Worm (Caenorhabditis elegans) whole organism, L1 larva: Measurements from ENCODE around the gene zhit-1.
A peak's percentile ranks its signal among the peaks of the same experiment; 100 is the strongest.

Source experiments
- C16A3.4 ChIP-seq: fragments of 150-350 bp; optimal IDR thresholded peaks from 2 replicates; lab custom pipeline; 2014; ENCODE audit warnings: missing biosample characterization, missing genetic modification characterization
- C34B4.2 ChIP-seq: sonication (generic microtip); optimal IDR thresholded peaks from 2 replicates; lab custom pipeline; 2017; ENCODE audit warnings: mild to moderate bottlenecking, missing genetic modification characterization, missing compliant biosample characterization
- F16B12.6 ChIP-seq: fragments of 150-350 bp; optimal IDR thresholded peaks from 2 replicates; lab custom pipeline; 2014; ENCODE audit warnings: missing biosample characterization, missing genetic modification characterization
- Y116A8C.19 ChIP-seq: sonication (generic microtip); optimal IDR thresholded peaks from 2 replicates; lab custom pipeline; 2016; ENCODE audit warnings: missing compliant biosample characterization, missing genetic modification characterization, borderline replicate concordance
- alr-1 ChIP-seq: fragments of 200-800 bp; sonication (Bioruptor generic); optimal IDR thresholded peaks from 2 replicates; lab custom pipeline; 2018; ENCODE audit warnings: borderline replicate concordance, mild to moderate bottlenecking, missing genetic modification characterization, missing compliant biosample characterization
- ceh-63 ChIP-seq: fragments of 200-800 bp; sonication (Bioruptor generic); optimal IDR thresholded peaks from 2 replicates; lab custom pipeline; 2018; ENCODE audit warnings: mild to moderate bottlenecking, missing genetic modification characterization, missing compliant biosample characterization
- ceh-8 ChIP-seq: fragments of 200-800 bp; sonication (Bioruptor generic); optimal IDR thresholded peaks from 2 replicates; lab custom pipeline; 2018; ENCODE audit warnings: mild to moderate bottlenecking, missing genetic modification characterization, moderate library complexity, missing compliant biosample characterization
- ceh-90 ChIP-seq: sonication (generic microtip); optimal IDR thresholded peaks from 2 replicates; lab custom pipeline; 2016; ENCODE audit warnings: missing genetic modification characterization, missing compliant biosample characterization
- ces-1 ChIP-seq: fragments of 150-350 bp; optimal IDR thresholded peaks from 2 replicates; lab custom pipeline; 2014; ENCODE audit warnings: missing biosample characterization, missing genetic modification reagents, missing genetic modification characterization
- dsc-1 ChIP-seq: sonication (generic microtip); optimal IDR thresholded peaks from 2 replicates; lab custom pipeline; 2016; ENCODE audit warnings: mild to moderate bottlenecking, missing genetic modification characterization, missing compliant biosample characterization
- efl-1 ChIP-seq, 4 experiments: fragments of 150-350 bp; optimal IDR thresholded peaks in 3 of 4; peaks in 1 of 4; 1 replicate in 1 of 4; 2 replicates in 3 of 4; lab custom pipeline; 2014; ENCODE audit warnings: missing biosample characterization in 2 of 4, missing genetic modification characterization in 2 of 4, missing genetic modification reagents in 2 of 4
- egl-13 ChIP-seq: sonication (generic microtip); optimal IDR thresholded peaks from 2 replicates; lab custom pipeline; 2016; ENCODE audit warnings: missing genotype, missing genetic modification reagents, missing genetic modification characterization, missing compliant biosample characterization
- ets-5 ChIP-seq: fragments of 200-800 bp; sonication (Bioruptor generic); IDR thresholded peaks from 2 replicates; pipeline ENCODE4 v1.3.6; 2022; ENCODE audit warnings: missing genetic modification characterization, missing compliant biosample characterization
- fkh-4 ChIP-seq: sonication (generic microtip); optimal IDR thresholded peaks from 2 replicates; lab custom pipeline; 2016; ENCODE audit warnings: missing compliant biosample characterization, missing genetic modification characterization, borderline replicate concordance
- fkh-8 ChIP-seq: sonication (generic microtip); optimal IDR thresholded peaks from 2 replicates; lab custom pipeline; 2016; ENCODE audit warnings: mild to moderate bottlenecking, missing genetic modification characterization, missing compliant biosample characterization
- fos-1 ChIP-seq: fragments of 150-350 bp; optimal IDR thresholded peaks from 2 replicates; lab custom pipeline; 2014; ENCODE audit warnings: missing biosample characterization, missing genetic modification characterization
- grh-1 ChIP-seq: fragments of 200-800 bp; sonication (Bioruptor generic); IDR thresholded peaks from 2 replicates; pipeline ENCODE4 v1.3.6; 2022; ENCODE audit warnings: missing genetic modification reagents, missing genetic modification characterization, missing compliant biosample characterization
- hlh-17 ChIP-seq: fragments of 200-800 bp; sonication (Bioruptor generic); optimal IDR thresholded peaks from 2 replicates; lab custom pipeline; 2018; ENCODE audit warnings: missing genetic modification characterization, mild to moderate bottlenecking, missing compliant biosample characterization, moderate library complexity, borderline replicate concordance
- hlh-4 ChIP-seq: sonication (generic microtip); optimal IDR thresholded peaks from 2 replicates; lab custom pipeline; 2016; ENCODE audit warnings: mild to moderate bottlenecking, missing genetic modification characterization, missing compliant biosample characterization
- lin-14 ChIP-seq: fragments of 200-800 bp; sonication (Bioruptor generic); optimal IDR thresholded peaks from 2 replicates; lab custom pipeline; 2018; ENCODE audit warnings: mild to moderate bottlenecking, missing genetic modification characterization, moderate library complexity, missing compliant biosample characterization
- lin-15B ChIP-seq: fragments of 150-350 bp; sonication (generic microtip); optimal IDR thresholded peaks from 3 replicates; lab custom pipeline; 2014; ENCODE audit warnings: missing biosample characterization, missing genetic modification characterization
- lin-39 ChIP-seq: fragments of 150-350 bp; optimal IDR thresholded peaks from 2 replicates; lab custom pipeline; 2014; ENCODE audit warnings: missing biosample characterization, missing genetic modification reagents, missing genetic modification characterization
- lir-3 ChIP-seq: sonication (generic microtip); optimal IDR thresholded peaks from 2 replicates; lab custom pipeline; 2016; ENCODE audit warnings: mild to moderate bottlenecking, missing genetic modification characterization, moderate library complexity, missing compliant biosample characterization; ENCODE audit not compliant: poor library complexity
- lsy-2 ChIP-seq, 2 experiments: fragments of 150-350 bp; optimal IDR thresholded peaks; 2 replicates each; lab custom pipeline; 2014; ENCODE audit warnings: missing biosample characterization in 2 of 2, missing genetic modification characterization in 2 of 2
- mef-2 ChIP-seq: fragments of 150-350 bp; optimal IDR thresholded peaks from 2 replicates; lab custom pipeline; 2014; ENCODE audit warnings: missing biosample characterization, missing genetic modification characterization
- nhr-11 ChIP-seq: fragments of 150-350 bp; optimal IDR thresholded peaks from 2 replicates; lab custom pipeline; 2014; ENCODE audit warnings: missing biosample characterization, missing genetic modification characterization
- nhr-12 ChIP-seq: sonication (generic microtip); optimal IDR thresholded peaks from 2 replicates; lab custom pipeline; 2017; ENCODE audit warnings: missing biosample characterization, missing genetic modification characterization
- nhr-237 ChIP-seq: fragments of 150-350 bp; optimal IDR thresholded peaks from 2 replicates; lab custom pipeline; 2014; ENCODE audit warnings: missing biosample characterization, missing genetic modification characterization
- nhr-71 ChIP-seq: sonication (generic microtip); optimal IDR thresholded peaks from 2 replicates; lab custom pipeline; 2016; ENCODE audit warnings: mild to moderate bottlenecking, missing genetic modification characterization, moderate library complexity, missing compliant biosample characterization
- nhr-76 ChIP-seq: sonication (generic microtip); optimal IDR thresholded peaks from 2 replicates; lab custom pipeline; 2017; ENCODE audit warnings: missing biosample characterization, missing genetic modification characterization
- nhr-85 ChIP-seq: sonication (generic microtip); peaks from one replicate; lab custom pipeline; 2016; ENCODE audit warnings: missing genetic modification characterization, inconsistent platforms, missing compliant biosample characterization
- nhr-90 ChIP-seq: sonication (generic microtip); optimal IDR thresholded peaks from 2 replicates; lab custom pipeline; 2016; ENCODE audit warnings: mild to moderate bottlenecking, missing genetic modification characterization, missing compliant biosample characterization; ENCODE audit not compliant: poor library complexity
- pax-3 ChIP-seq: fragments of 200-800 bp; sonication (Bioruptor generic); optimal IDR thresholded peaks from 2 replicates; lab custom pipeline; 2018; ENCODE audit warnings: mild to moderate bottlenecking, missing genetic modification characterization, moderate library complexity, missing compliant biosample characterization
- rnt-1 ChIP-seq: sonication (generic microtip); optimal IDR thresholded peaks from 2 replicates; lab custom pipeline; 2016; ENCODE audit warnings: mild to moderate bottlenecking, missing genetic modification characterization, moderate library complexity, missing compliant biosample characterization
- skn-1 ChIP-seq: fragments of 150-350 bp; optimal IDR thresholded peaks from 2 replicates; lab custom pipeline; 2014; ENCODE audit warnings: missing biosample characterization, missing genetic modification characterization
- sox-4 ChIP-seq: sonication (generic microtip); optimal IDR thresholded peaks from 2 replicates; lab custom pipeline; 2016; ENCODE audit warnings: missing genetic modification characterization, missing compliant biosample characterization
- swsn-7 ChIP-seq: sonication (generic microtip); optimal IDR thresholded peaks from 2 replicates; lab custom pipeline; 2016; ENCODE audit warnings: missing genetic modification characterization, missing compliant biosample characterization
- tlp-1 ChIP-seq: fragments of 150-350 bp; optimal IDR thresholded peaks from 2 replicates; lab custom pipeline; 2014; ENCODE audit warnings: missing biosample characterization, missing genetic modification characterization
- unc-62 ChIP-seq: fragments of 150-350 bp; optimal IDR thresholded peaks from 2 replicates; lab custom pipeline; 2014; ENCODE audit warnings: missing biosample characterization, missing genetic modification reagents, missing genetic modification characterization
- xbp-1 ChIP-seq: sonication (generic microtip); optimal IDR thresholded peaks from 2 replicates; lab custom pipeline; 2016; ENCODE audit warnings: missing genetic modification characterization, missing compliant biosample characterization
- ztf-4 ChIP-seq: fragments of 150-350 bp; optimal IDR thresholded peaks from 2 replicates; lab custom pipeline; 2014; ENCODE audit warnings: missing biosample characterization, missing genetic modification characterization

zhit-1 gene

ce11 chrV:5610186-5610585 is 13.8 kb upstream of the zhit-1 start:
- TF ChIP-seq nhr-71 = no peak

DNA sequence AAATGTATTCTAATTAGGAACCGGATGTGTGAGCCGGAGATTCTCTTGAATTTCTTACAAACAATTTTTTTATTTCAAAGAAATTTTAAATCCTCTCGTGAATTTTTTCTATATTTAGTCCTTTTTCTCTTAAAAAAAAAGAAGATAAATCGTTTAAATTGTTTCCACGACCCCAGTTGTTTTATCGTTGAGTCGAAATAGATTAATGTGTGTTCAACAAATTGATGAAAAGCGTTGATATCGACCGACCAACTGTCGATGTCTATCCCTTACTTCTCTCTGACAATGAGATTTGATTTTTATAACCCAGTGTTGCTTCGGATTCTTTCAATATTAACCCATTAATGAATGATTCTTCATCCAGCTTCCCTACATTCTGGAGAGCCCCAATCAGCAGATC is 9.9 kb upstream of the zhit-1 start, which contains the start of gene CD4.1:
CD4.1 (plus strand) TSS at position 301 of the 400 bp plus-strand sequence.
- TF ChIP-seq hlh-17 = no peak
- peak; percentile 38 for TF ChIP-seq rnt-1 (tag; lab: Kevin White, UChicago)

DNA sequence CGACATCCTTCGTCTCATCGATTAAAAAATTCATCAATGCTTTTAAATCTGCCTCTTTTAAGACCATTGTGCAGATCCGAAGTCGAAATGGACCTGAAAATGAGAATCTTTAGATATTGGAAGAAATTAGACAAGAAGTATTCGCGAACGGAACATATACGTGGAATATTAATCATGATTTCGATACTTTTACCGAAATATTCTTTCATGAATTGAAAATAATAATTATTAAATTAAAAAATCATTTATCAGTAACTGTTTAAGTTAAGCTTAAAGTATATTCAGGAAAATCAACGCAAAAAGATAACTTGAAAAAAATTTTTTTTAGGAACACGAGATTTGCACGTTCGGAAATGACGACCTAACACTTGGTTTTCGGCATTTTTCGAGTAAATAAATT is 4.9 kb upstream of the zhit-1 start, which contains the start of gene CD4.8:
CD4.8 (minus strand) TSS at position 101 of the 400 bp plus-strand sequence.
- TF ChIP-seq sox-4 (tag; lab: Kevin White, UChicago) (no peak), Y116A8C.19 (tag; lab: Kevin White, UChicago) (no peak), ceh-90 (tag; lab: Kevin White, UChicago) (no peak), C16A3.4 (tag; lab: Kevin White, UChicago) (no peak), ces-1 (GFP tag; lab: Kevin White, UChicago) (no peak), nhr-237 (tag; lab: Kevin White, UChicago) (no peak)

- no peak for TF ChIP-seq F16B12.6 (tag; lab: Kevin White, UChicago)
- no peak for TF ChIP-seq ztf-4 (tag; lab: Kevin White, UChicago)
- no peak for TF ChIP-seq nhr-11 (tag; lab: Kevin White, UChicago)
- TF ChIP-seq dsc-1 (tag; lab: Kevin White, UChicago) = no peak
- no peak for TF ChIP-seq tlp-1
- TF ChIP-seq ceh-8 (GFP tag; lab: Kevin White, UChicago) = no peak
- TF ChIP-seq lin-15B = no peak
- no peak for TF ChIP-seq swsn-7 (tag; lab: Kevin White, UChicago)
- TF ChIP-seq nhr-12 (tag; lab: Kevin White, UChicago) = no peak
- TF ChIP-seq pax-3 (tag; lab: Kevin White, UChicago) = no peak
- TF ChIP-seq lsy-2 (tag; optimal IDR thresholded peaks at IDR 0.05; lab: Kevin White, UChicago) = no peak
- TF ChIP-seq fkh-8 (tag; lab: Kevin White, UChicago) = no peak
- no peak for TF ChIP-seq grh-1 (GFP tag; lab: Robert Waterston, UW)
- TF ChIP-seq C34B4.2 = no peak
Observed at ce11 chrV:5594315-5594714, 2.0 kb downstream of the zhit-1 start, which contains the start of gene crn-2. crn-2 (plus strand) TSS chrV:5594615.

- TF ChIP-seq skn-1 (tag; lab: Kevin White, UChicago) (no peak), nhr-85 (tag; lab: Kevin White, UChicago) (no peak), lin-39 (tag; lab: Kevin White, UChicago) (no peak), fkh-4 (tag; lab: Kevin White, UChicago) (no peak), egl-13 (no peak), lir-3 (tag; lab: Kevin White, UChicago) (no peak)
Observed at ce11 chrV:5593406-5593805, 2.9 kb downstream of the zhit-1 start, which contains the start of gene mrpl-48. mrpl-48 (plus strand) TSS chrV:5593706.

ce11 chrV:5592323-5592722 is 4.0 kb downstream of the zhit-1 start, which contains the start of gene vps-37:
vps-37 (plus strand) TSS chrV:5592700.
- TF ChIP-seq hlh-4 (tag; lab: Kevin White, UChicago) (no peak), ceh-63 (GFP tag; lab: Kevin White, UChicago) (no peak), skn-1 (tag; lab: Kevin White, UChicago) (peak; percentile 57), fos-1 (peak; percentile 73), ets-5 (no peak), lin-14 (GFP tag; lab: Kevin White, UChicago) (peak; percentile 79), mef-2 (tag; lab: Kevin White, UChicago) (peak; percentile 47), xbp-1 (peak; percentile 77), ceh-8 (GFP tag; lab: Kevin White, UChicago) (peak; percentile 20), dsc-1 (tag; lab: Kevin White, UChicago) (peak; percentile 70), pax-3 (tag; lab: Kevin White, UChicago) (no peak), alr-1 (no peak), nhr-85 (tag; lab: Kevin White, UChicago) (peak; percentile 81), fkh-4 (tag; lab: Kevin White, UChicago) (no peak), unc-62 (no peak), efl-1 (optimal IDR thresholded peaks at IDR 0.05; lab: Kevin White, UChicago) (peak; percentile 91), efl-1 (GFP tag; optimal IDR thresholded peaks at IDR 0.05 in 1 of 2; lab: Kevin White, UChicago) (peak; percentile 83 to 98), nhr-90 (peak; percentile 74), egl-13 (no peak), nhr-71 (peak; percentile 87), lir-3 (tag; lab: Kevin White, UChicago) (peak; percentile 54), ceh-90 (tag; lab: Kevin White, UChicago) (no peak), sox-4 (tag; lab: Kevin White, UChicago) (peak; percentile 35), nhr-76 (tag; lab: Kevin White, UChicago) (no peak)
